Fruit fly (Drosophila melanogaster) whole organism: Measurements from ENCODE around the gene Lamp1.

ENCODE experiments used
- CG8478 ChIP-seq: fragments of >200 bp; optimal IDR thresholded peaks from 2 replicates; lab custom pipeline; 2018; ENCODE audit warnings: inconsistent platforms
- Dll ChIP-seq: fragments of >200 bp; optimal IDR thresholded peaks from 2 replicates; lab custom pipeline; 2017
- EcR ChIP-seq, 2 experiments: fragments of >200 bp; optimal IDR thresholded peaks; 2 replicates each; lab custom pipeline; 2017; ENCODE audit warnings: missing biosample characterization in 2 of 2, missing genetic modification characterization in 2 of 2, missing genetic modification reagents in 2 of 2
- pan ChIP-seq: fragments of >200 bp; optimal IDR thresholded peaks from 2 replicates; lab custom pipeline; 2017
- psq ChIP-seq: fragments of >200 bp; optimal IDR thresholded peaks from 2 replicates; lab custom pipeline; 2017
- usp ChIP-seq: fragments of >200 bp; optimal IDR thresholded peaks from 2 replicates; lab custom pipeline; 2017; ENCODE audit warnings: missing biosample characterization, missing genetic modification characterization, mixed read lengths

Lamp1 gene

DNA sequence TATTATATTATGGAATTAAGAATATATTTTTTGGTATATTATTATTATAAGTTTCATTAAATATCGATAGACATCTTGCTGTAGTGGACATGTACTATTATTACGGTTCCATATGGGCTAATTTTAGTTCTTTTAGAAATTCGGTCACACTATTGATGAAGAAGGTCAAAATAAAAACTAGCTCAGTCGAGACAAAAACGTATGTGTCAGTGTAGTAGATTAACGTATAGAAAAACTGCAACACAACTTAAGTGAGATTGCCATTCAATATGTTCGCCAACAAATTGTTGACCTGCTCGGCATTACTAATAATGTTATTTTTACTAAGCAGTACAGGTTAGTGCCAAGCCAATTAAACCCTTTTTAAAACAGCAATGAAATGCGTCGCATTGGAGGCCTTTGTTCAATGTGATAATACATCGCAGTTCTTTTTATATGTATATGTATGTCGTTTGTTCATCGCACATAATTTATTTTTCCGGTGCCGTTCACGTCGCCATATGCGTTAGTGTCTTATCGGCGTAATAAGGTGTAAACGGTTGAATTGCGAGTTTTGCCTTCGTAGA, at the start of gene Lamp1:
TSS of gene Lamp1 (plus strand) at position 164 of the 566 bp plus-strand sequence.
- TF ChIP-seq usp (GFP tag; lab: Kevin White, UChicago): no peak
- no peak for TF ChIP-seq CG8478 (lab: Kevin White, UChicago)
- no peak for TF ChIP-seq pan
- no peak for TF ChIP-seq Dll (lab: Kevin White, UChicago)
- no peak for TF ChIP-seq EcR (GFP tag; optimal IDR thresholded peaks at IDR 0.05; lab: Kevin White, UChicago)
- TF ChIP-seq psq (lab: Kevin White, UChicago): no peak

DNA sequence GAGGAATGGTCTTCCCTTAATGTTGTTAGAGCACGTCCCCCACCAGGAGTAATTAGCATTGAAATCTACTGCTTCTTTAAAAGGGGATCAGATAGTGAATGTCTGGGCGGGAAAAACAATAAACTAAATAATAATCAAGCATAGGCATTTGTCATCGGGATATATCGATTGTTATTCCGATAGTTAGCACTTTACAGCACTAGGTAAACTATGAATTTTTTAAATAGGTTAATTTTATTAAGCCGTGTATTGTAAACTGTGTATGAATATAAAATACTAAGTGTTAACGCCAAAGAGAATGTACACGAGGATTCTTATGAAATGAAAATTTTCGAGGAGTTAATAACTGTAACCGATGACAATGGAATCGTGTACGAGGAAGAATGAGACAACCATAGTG, 15.0 kb upstream of the Lamp1 start:
- TF ChIP-seq EcR (GFP tag; optimal IDR thresholded peaks at IDR 0.05; lab: Kevin White, UChicago) (no peak), pan (no peak), psq (lab: Kevin White, UChicago) (no peak), Dll (lab: Kevin White, UChicago) (no peak), CG8478 (lab: Kevin White, UChicago) (no peak), usp (GFP tag; lab: Kevin White, UChicago) (no peak)

DNA sequence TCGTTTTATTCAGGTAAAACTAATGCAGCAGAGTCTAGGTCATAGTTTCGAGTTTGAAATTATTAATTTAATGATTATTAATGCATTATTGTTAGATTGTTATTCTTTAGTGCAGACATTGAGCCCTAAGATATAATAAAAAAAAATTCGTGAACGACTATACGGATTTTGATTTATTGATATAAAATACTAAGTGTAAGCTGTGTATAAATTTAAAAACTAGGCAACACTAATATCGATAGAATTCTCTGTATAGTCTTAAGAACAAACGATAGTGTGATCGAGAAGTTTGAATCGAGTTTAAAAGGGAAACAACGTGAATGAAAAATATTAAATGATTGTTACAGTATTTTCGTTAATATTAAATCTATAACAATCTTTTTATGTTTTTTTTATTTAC, 13.6 kb upstream of the Lamp1 start:
- no peak for TF ChIP-seq usp (GFP tag; lab: Kevin White, UChicago)
- TF ChIP-seq psq (lab: Kevin White, UChicago): no peak
- no peak for TF ChIP-seq Dll (lab: Kevin White, UChicago)
- TF ChIP-seq pan: no peak
- no peak for TF ChIP-seq EcR (GFP tag; optimal IDR thresholded peaks at IDR 0.05; lab: Kevin White, UChicago)
- no peak for TF ChIP-seq CG8478 (lab: Kevin White, UChicago)

DNA sequence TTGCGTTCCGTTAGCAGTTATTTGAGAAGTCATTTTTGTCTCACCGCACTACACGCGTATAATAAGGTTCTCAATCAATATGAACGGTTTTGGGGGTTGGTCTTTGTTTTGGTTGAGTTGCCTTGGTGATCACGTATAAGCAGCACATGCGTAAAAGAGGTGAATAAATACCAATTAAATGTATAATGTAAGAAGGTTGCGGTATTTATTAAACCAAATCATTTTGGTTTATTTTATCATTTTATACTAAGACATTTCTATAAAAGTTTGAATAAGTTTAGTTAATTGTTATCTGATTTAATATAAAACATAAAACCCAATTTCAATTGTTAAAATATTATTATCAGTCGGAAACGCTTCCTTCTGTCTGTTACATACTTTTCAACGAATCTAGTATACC, 16.1 kb downstream of the Lamp1 start, which contains the start of gene nompB:
TSS of gene nompB (minus strand) at position 101 of the 400 bp plus-strand sequence.
- TF ChIP-seq CG8478 (lab: Kevin White, UChicago): no peak
- TF ChIP-seq psq (lab: Kevin White, UChicago): no peak
- TF ChIP-seq EcR (GFP tag; optimal IDR thresholded peaks at IDR 0.05; lab: Kevin White, UChicago): no peak
- no peak for TF ChIP-seq usp (GFP tag; lab: Kevin White, UChicago)
- no peak for TF ChIP-seq pan
- TF ChIP-seq Dll (lab: Kevin White, UChicago): no peak

DNA sequence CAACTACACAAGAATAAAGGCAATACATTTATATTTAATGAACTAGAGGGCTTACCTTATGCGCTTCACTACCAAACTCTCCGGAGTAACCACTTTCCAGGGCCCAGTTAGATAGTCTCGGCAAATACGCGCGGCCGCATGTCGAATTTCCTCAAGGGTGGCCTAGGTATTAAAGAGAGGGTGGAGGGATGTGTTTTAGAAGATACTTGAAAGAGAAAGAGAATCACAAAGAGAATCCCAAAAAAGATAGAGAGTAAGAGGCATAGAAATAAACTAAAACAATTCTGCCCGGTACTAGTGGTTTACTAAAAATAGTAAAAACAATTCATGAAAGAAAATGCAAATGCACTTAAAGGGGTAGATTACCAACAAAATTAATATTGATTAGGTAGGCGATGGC, 44.8 kb downstream of the Lamp1 start:
- TF ChIP-seq Dll (lab: Kevin White, UChicago) (no peak), usp (GFP tag; lab: Kevin White, UChicago) (no peak), CG8478 (lab: Kevin White, UChicago) (no peak)

DNA sequence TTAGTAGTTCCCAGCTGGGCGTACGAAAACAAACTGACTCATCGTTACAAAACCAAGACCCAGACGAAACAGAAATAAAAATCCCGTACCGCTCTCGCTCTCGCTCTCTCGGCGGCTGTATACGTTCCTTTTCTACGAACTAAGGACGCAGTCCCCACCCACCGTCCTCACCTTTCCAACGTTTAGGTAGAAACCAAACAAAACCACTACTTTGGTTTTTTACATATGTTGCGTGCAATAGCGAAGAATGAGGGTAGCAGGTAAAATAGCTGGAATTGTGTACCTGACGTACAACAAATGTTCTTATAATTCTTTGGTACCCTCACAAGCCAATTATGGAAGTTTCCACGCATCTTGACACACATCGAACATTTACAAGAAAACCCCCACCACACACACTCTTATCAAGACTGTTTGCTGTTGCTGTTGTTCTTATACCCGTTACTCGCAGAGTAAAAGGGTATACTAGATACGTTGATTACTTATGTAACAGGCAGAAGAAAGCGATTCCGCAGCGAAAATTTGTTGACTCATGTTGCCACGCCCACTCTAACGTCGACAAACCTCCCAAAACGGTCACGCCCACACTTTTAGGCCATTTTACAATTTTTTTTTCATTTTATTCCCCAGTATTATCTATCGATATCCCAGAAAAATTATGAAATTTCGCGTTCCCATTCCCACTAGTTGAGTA, 45.7 kb downstream of the Lamp1 start:
- TF ChIP-seq usp (GFP tag; lab: Kevin White, UChicago) (no peak), CG8478 (lab: Kevin White, UChicago) (no peak), EcR (GFP tag; optimal IDR thresholded peaks at IDR 0.05; lab: Kevin White, UChicago) (no peak), Dll (lab: Kevin White, UChicago) (no peak), pan (no peak), psq (lab: Kevin White, UChicago) (no peak)

DNA sequence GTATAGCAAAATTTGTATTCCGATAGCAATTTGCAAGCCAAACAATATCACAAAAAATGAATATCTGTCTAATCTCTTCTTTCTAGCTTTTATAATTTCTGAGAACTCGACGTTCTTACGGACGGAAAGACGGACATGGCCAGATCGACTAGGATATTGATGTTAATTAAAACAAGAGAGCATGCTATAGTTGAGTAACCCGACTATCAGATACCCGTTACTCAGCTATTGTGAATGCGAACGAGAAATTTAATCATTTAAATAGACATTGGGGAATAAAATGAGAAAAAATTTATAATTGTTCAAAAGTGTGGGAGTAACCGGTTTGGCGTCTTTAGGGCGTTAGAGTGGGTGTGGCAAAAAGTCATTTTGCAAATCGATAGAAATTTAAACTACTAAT, 47.3 kb downstream of the Lamp1 start:
- TF ChIP-seq usp (GFP tag; lab: Kevin White, UChicago): no peak
- no peak for TF ChIP-seq EcR (GFP tag; optimal IDR thresholded peaks at IDR 0.05; lab: Kevin White, UChicago)
- no peak for TF ChIP-seq CG8478 (lab: Kevin White, UChicago)
- no peak for TF ChIP-seq psq (lab: Kevin White, UChicago)
- TF ChIP-seq pan: no peak
- TF ChIP-seq Dll (lab: Kevin White, UChicago): no peak

DNA sequence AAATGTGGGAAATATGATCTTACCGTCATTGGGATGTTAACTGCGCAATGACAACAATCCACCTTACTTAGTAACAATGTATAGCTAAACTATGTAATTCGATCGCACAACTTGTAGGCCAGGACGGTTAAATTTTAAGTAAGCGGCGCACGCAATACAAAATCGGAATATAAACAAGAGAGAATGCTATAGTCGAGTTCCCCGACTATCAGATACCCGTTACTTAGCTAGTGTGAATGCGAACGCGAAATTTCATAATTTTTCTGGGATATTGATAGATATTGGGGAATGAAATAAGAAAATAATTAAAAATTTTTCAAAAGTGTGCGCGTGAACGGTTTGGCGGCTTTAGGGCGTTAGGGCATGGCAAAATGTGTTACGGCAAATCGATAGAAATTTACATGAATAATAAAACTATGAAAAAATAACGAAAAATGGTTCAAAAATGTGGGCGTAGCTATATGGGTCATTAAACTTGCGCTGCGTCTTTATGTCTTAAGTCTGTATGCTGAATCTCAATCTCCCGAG, 48.9 kb downstream of the Lamp1 start:
- no peak for TF ChIP-seq CG8478 (lab: Kevin White, UChicago)
- no peak for TF ChIP-seq pan
- no peak for TF ChIP-seq EcR (GFP tag; optimal IDR thresholded peaks at IDR 0.05; lab: Kevin White, UChicago)
- no peak for TF ChIP-seq Dll (lab: Kevin White, UChicago)
- no peak for TF ChIP-seq usp (GFP tag; lab: Kevin White, UChicago)
- TF ChIP-seq psq (lab: Kevin White, UChicago): no peak

DNA sequence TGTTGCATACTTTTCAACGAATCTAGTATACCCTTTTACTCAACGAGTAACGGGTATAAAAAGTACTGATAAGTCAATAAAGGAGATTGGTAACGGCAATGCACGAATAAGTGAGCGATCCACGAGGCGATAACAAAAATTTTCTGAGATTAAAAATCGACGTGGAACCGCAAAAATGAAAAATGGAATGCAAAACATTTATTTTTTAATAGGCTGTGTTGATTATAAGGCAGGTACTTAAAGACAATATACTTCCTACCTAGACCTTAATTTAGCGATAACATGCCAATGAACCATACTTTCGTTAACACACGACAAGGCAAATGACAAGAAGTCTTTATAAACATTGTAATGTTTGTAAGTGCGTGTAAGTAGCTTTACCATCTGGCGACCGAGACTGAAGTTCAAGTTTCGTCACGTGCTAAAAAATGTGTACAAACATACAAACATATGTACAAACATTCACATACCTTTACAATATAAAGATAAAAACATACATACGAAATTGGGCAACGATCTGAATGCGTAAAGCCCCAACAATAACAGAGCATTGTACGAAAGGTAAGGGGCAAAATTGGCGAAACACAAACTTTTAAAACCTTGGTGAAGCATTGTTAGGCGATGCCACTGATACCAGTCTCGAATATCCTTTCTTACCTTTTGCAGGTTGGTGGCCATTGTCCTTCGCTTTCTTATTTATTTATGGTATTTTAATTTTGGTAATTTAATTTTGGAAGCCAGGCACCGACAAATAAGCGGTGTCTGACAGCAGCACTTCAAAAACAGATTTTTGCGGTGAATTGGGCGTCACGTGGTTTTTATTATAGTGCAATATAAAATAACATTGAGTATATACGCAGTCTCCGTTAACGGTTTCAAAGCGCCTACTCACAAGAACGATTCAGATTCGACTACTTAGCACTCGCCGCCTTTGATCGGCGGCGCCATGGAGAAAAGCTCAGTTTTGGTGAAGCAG, 49.8 kb downstream of the Lamp1 start:
- no peak for TF ChIP-seq Dll (lab: Kevin White, UChicago)
- no peak for TF ChIP-seq EcR (GFP tag; optimal IDR thresholded peaks at IDR 0.05; lab: Kevin White, UChicago)
- no peak for TF ChIP-seq usp (GFP tag; lab: Kevin White, UChicago)
- TF ChIP-seq pan: no peak
- TF ChIP-seq psq (lab: Kevin White, UChicago): no peak
- no peak for TF ChIP-seq CG8478 (lab: Kevin White, UChicago)

DNA sequence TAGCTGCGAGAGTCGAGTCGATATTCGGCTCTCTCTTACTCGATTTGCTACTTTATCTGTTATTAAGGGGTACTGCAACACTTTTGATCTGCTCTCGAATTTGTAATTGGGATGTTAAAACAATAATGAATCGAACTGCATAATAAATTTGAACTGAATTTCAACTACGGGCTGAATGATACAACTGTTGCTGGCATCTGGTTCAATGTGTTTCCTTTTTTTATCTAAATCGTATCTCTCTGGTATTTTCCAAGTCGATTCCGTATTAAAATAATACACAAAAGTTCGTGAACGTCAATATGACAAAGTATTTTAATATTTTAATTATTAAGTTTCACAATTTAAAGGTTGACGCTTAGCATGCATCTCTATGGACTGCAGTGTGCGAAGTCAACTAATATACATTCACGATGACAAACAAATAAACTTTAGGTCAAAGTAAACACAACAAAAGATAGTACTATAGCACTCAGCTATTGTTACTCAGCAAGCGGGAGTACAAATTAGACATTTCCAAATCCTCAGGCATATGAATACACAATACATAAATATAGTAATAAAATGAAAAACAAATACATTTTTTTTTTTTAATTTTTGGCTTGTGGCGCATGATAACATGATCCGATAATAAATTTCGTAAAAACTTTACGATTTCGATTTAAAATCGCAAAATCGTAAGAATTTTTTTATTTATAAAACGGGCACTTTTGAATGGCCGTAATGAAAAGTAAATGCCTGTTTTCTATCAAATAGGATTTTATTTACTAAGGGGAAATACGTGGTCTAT, 50.7 kb downstream of the Lamp1 start, which contains the start of gene CG2201:
TSS of gene CG2201 (minus strand) at position 396 of the 787 bp plus-strand sequence.
- no peak for TF ChIP-seq usp (GFP tag; lab: Kevin White, UChicago)
